3 worm cellular contexts compared by ENCODE assay signal in the genomic region with DNA sequence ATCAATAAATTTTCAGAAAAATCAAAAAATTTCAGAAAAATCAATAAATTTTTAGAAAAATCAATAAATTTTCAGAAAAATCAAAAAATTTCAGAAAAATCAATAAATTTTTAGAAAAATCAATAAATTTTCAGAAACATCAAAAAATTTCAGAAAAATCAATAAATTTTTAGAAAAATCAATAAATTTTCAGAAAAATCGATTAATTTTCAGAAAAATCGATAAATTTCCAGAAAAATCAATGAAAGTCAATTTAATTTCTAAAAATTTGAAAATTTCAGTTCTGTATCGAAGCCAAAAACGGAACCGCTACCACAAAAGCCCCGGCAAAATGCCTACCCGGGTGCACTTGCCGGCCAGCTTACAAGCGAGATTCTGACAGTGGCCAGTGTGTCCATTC.
A peak's percentile ranks its signal among the peaks of the same experiment; 100 is the strongest.
TF ChIP-seq lines count a peak whose summit lies in the region.

No protein-coding gene starts in this region.

TF ChIP-seq in whole organism, L3 larva, 47 proteins besides CTCF, POLR2A, EP300 and RAD21:
- peak; percentile 65 for TF ChIP-seq ceh-28 (tag; optimal IDR thresholded peaks at IDR 0.05; lab: Kevin White, UChicago)

TF ChIP-seq in whole organism, L4 larva, 104 proteins besides CTCF, POLR2A, EP300 and RAD21:
- TF ChIP-seq ceh-28 (tag; optimal IDR thresholded peaks at IDR 0.05; lab: Kevin White, UChicago): peak; percentile 37

TF ChIP-seq in whole organism, midembryonic, 9 proteins besides CTCF, POLR2A, EP300 and RAD21:
- peak; percentile 60 for TF ChIP-seq T22C8.4 (GFP tag; IDR thresholded peaks at IDR 0.05; lab: Robert Waterston, UW)
